Worm (Caenorhabditis elegans): Measurements from ENCODE around the gene H43E16.1.

H43E16.1 gene

DNA sequence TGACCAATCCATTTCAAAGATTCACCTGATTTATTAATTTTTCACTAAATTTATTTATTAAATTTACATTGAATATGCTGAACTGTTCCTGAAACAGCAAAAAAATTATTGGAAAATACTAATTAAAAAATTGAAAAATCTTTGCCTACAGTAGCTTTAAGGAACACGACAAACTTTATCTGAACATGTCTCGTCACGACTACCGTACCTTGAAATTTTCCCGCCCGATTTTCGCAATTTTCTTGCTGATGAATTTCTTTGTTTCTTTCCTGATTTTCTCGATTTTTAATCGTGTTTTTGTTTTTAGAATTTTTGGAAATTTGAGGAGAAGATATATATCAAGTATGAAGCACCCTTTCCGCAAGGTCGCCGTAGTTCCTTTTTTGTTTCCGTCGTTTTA lies 8.8 kb downstream of the H43E16.1 start:
- TF ChIP-seq elt-2 (tag; optimal IDR thresholded peaks at IDR 0.05) = no peak
- no peak for TF ChIP-seq dpl-1 (GFP tag; optimal IDR thresholded peaks at IDR 0.05)
- TF ChIP-seq nhr-12 (tag; optimal IDR thresholded peaks at IDR 0.05) = no peak
- TF ChIP-seq nhr-85 (tag) = peak; percentile 13
- TF ChIP-seq ceh-82 (tag; optimal IDR thresholded peaks at IDR 0.05) = no peak

DNA sequence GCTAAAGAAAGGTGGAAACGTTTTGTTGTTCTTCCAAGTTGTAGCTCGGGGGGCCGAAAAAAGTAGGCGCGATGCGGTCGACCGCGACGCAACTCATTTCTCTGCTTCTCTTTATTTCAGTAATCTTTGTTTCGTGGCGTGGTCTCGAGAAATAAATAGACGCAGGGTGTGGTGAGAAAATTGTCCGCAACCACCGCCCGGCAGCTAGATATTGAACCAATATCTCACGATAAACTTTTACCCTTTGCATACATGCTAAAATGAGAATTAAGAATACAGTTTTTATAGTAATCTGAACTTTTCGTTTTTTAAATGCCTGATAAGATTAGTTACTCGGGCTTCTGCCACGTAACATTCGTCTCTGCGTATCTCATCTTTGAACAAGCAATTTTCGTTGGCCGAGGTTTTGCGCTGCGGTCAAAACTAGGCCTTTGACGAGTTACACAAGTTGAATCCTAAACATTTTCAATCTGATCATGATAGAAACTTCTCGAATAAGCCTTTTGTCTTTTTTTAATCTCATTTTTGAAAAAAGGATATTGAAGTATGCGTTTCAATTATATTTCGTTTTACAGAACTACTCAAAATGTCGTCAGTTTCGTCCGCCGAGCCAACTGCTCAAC lies 9.7 kb downstream of the H43E16.1 start, which contains the start of gene gyf-1:
Gene gyf-1, plus strand, starts transcription at position 573 of the 623 bp plus-strand sequence.
- peak; percentile 37 for TF ChIP-seq nhr-47 (tag; optimal IDR thresholded peaks at IDR 0.05)
- no peak for TF ChIP-seq nhr-84 (tag; optimal IDR thresholded peaks at IDR 0.05)
- TF ChIP-seq lin-14 (GFP tag; optimal IDR thresholded peaks at IDR 0.05) = peak; percentile 76
- peak; percentile 10 for TF ChIP-seq vab-15 (tag; optimal IDR thresholded peaks at IDR 0.05)
- TF ChIP-seq aly-2 (tag; optimal IDR thresholded peaks at IDR 0.05) = peak; percentile 3
- TF ChIP-seq snu-23 (GFP tag; optimal IDR thresholded peaks at IDR 0.05) = peak; percentile 39
- TF ChIP-seq F16B12.6 (tag; optimal IDR thresholded peaks at IDR 0.05) = peak; percentile 23
- TF ChIP-seq C16A3.4 (tag; optimal IDR thresholded peaks at IDR 0.05) = no peak
- no peak for TF ChIP-seq egl-27 (tag; optimal IDR thresholded peaks at IDR 0.05)
- TF ChIP-seq nhr-20 (tag; optimal IDR thresholded peaks at IDR 0.05) = peak; percentile 46
- peak in 2 of 3 experiments; percentile 5 to 14 for TF ChIP-seq dpl-1 (GFP tag; optimal IDR thresholded peaks at IDR 0.05)
- no peak for TF ChIP-seq efl-3 (GFP tag; optimal IDR thresholded peaks at IDR 0.05)
- TF ChIP-seq nhr-71 (tag; optimal IDR thresholded peaks at IDR 0.05) = peak; percentile 57
- TF ChIP-seq ets-5 (GFP tag; IDR thresholded peaks at IDR 0.05) = no peak
- TF ChIP-seq nhr-77 (tag; optimal IDR thresholded peaks at IDR 0.05) = peak; percentile 8
- no peak for TF ChIP-seq unc-130 (tag; optimal IDR thresholded peaks at IDR 0.05)
- TF ChIP-seq lin-35 (GFP tag; optimal IDR thresholded peaks at IDR 0.05) = peak in 1 of 2 experiments; percentile 32
- peak; percentile 58 for TF ChIP-seq lin-15B (tag; optimal IDR thresholded peaks at IDR 0.05)
- TF ChIP-seq swsn-7 (tag; optimal IDR thresholded peaks at IDR 0.05) = peak; percentile 30
- TF ChIP-seq lsy-2 (tag; optimal IDR thresholded peaks at IDR 0.05) = peak in 1 of 2 experiments; percentile 51
- peak in 1 of 2 experiments; percentile 55 for TF ChIP-seq mdl-1 (tag; optimal IDR thresholded peaks at IDR 0.05)
- peak; percentile 17 for TF ChIP-seq elt-2 (tag; optimal IDR thresholded peaks at IDR 0.05)
- no peak for TF ChIP-seq ama-1 (optimal IDR thresholded peaks at IDR 0.05)
- TF ChIP-seq fkh-8 (tag; optimal IDR thresholded peaks at IDR 0.05) = peak; percentile 47
- TF ChIP-seq hlh-17 (GFP tag; optimal IDR thresholded peaks at IDR 0.05; ENCODE audit: borderline replicate concordance) = no peak
- TF ChIP-seq pqm-1 (tag; optimal IDR thresholded peaks at IDR 0.05) = no peak
- peak; percentile 50 for TF ChIP-seq rnt-1 (tag; optimal IDR thresholded peaks at IDR 0.05)
- no peak for TF ChIP-seq hpl-2 (GFP tag; optimal IDR thresholded peaks at IDR 0.05)
- peak in 1 of 3 experiments; percentile 53 for TF ChIP-seq ceh-82 (tag; optimal IDR thresholded peaks at IDR 0.05)
- no peak for TF ChIP-seq mab-9 (GFP tag; IDR thresholded peaks at IDR 0.05)
- TF ChIP-seq zip-4 (GFP tag; optimal IDR thresholded peaks at IDR 0.05) = no peak
- TF ChIP-seq unc-86 (tag; optimal IDR thresholded peaks at IDR 0.05) = no peak
- TF ChIP-seq efl-1 (optimal IDR thresholded peaks at IDR 0.05) = peak; percentile 36 to 38
- TF ChIP-seq efl-1 (GFP tag; optimal IDR thresholded peaks at IDR 0.05 in 1 of 2) = peak; percentile 13 to 29
- TF ChIP-seq tbx-2 (tag; optimal IDR thresholded peaks at IDR 0.05) = peak; percentile 24
- peak; percentile 10 for TF ChIP-seq blmp-1 (tag; optimal IDR thresholded peaks at IDR 0.05)

DNA sequence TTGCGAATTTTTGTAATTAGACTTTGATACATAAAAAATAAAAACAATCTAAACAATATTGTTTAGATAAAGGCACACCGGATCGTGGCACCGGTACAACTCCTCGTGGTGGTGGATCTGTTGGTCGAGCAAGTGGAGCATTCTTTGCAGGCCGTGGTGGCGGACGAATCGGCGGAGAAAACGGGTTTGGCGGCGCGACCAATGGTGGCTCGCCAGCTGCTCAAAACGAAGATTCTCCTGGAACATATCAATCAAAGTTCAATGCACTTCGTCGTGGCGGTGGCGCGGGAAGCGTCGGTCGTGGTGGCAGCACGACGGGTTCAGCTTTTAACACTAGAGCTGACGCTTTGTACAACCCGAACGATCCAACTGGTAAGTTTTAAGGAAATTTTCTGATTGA lies 11.9 kb downstream of the H43E16.1 start:
- TF ChIP-seq unc-98 (GFP tag; IDR thresholded peaks at IDR 0.05) (no peak), sup-37 (GFP tag; optimal IDR thresholded peaks at IDR 0.05) (no peak), lir-3 (tag; optimal IDR thresholded peaks at IDR 0.05; ENCODE audit: poor library complexity) (no peak)

Measured in whole organism, L1 larva.